Fruit fly (Drosophila melanogaster) whole organism, embryonic: ENCODE measurements around the gene Gbeta76C.

Source experiments
- Blimp-1 ChIP-seq: fragments of 200-800 bp; sonication (Bioruptor generic); optimal IDR thresholded peaks from 3 replicates; lab custom pipeline; 2018; ENCODE audit warnings: missing biosample characterization, missing genetic modification characterization, mild to moderate bottlenecking, moderate library complexity, missing genetic modification reagents
- C15 ChIP-seq: fragments of 200-800 bp; sonication (Bioruptor generic); IDR thresholded peaks from 3 replicates; pipeline ENCODE4 v1.3.6; 2022; ENCODE audit warnings: missing biosample characterization, missing genetic modification characterization
- CG10462 ChIP-seq: fragments of 200-800 bp; sonication (Bioruptor generic); optimal IDR thresholded peaks from 2 replicates; lab custom pipeline; 2016; ENCODE audit warnings: missing biosample characterization, missing genetic modification characterization
- CG11456 ChIP-seq: fragments of 200-800 bp; sonication (Bioruptor generic); IDR thresholded peaks from 3 replicates; pipeline ENCODE4 v1.3.6; 2022; ENCODE audit warnings: missing biosample characterization, missing genetic modification characterization
- CG11695 ChIP-seq: fragments of 200-800 bp; sonication (Bioruptor generic); IDR thresholded peaks from 3 replicates; pipeline ENCODE4 v1.3.6; 2022; ENCODE audit warnings: missing biosample characterization, missing genetic modification characterization
- CG14441 ChIP-seq: fragments of 200-800 bp; sonication (Bioruptor generic); IDR thresholded peaks from 2 replicates; pipeline ENCODE4 v1.3.6; 2022; ENCODE audit warnings: missing biosample characterization, missing genetic modification characterization
- CG15514 ChIP-seq: fragments of 200-800 bp; sonication (Bioruptor generic); optimal IDR thresholded peaks from 3 replicates; lab custom pipeline; 2017; ENCODE audit warnings: missing biosample characterization, missing genetic modification characterization, mild to moderate bottlenecking, moderate library complexity, missing genetic modification reagents
- CG2199 ChIP-seq: fragments of 200-800 bp; sonication (Bioruptor generic); IDR thresholded peaks from 3 replicates; pipeline ENCODE4 v1.3.6; 2022; ENCODE audit warnings: missing biosample characterization, missing genetic modification characterization
- CG33213 ChIP-seq: fragments of 200-800 bp; sonication (Bioruptor generic); optimal IDR thresholded peaks from 3 replicates; lab custom pipeline; 2016; ENCODE audit warnings: missing biosample characterization, missing genetic modification characterization
- CG6175 ChIP-seq: fragments of 200-800 bp; sonication (Bioruptor generic); IDR thresholded peaks from 3 replicates; pipeline ENCODE4 v1.3.6; 2022; ENCODE audit warnings: missing biosample characterization, missing genetic modification characterization
- CG7271 ChIP-seq: fragments of 200-800 bp; sonication (Bioruptor generic); optimal IDR thresholded peaks from 2 replicates; lab custom pipeline; 2018; ENCODE audit warnings: missing biosample characterization, mild to moderate bottlenecking, missing genetic modification characterization, moderate library complexity
- CG9797 ChIP-seq: fragments of 200-800 bp; sonication (Bioruptor generic); optimal IDR thresholded peaks from 3 replicates; lab custom pipeline; 2018; ENCODE audit warnings: missing biosample characterization, mild to moderate bottlenecking, missing genetic modification characterization
- CHES-1-like ChIP-seq: fragments of 200-800 bp; sonication (Bioruptor generic); optimal IDR thresholded peaks from 2 replicates; lab custom pipeline; 2016; ENCODE audit warnings: missing biosample characterization, missing genetic modification characterization
- Dbx ChIP-seq: fragments of 200-800 bp; sonication (Bioruptor generic); IDR thresholded peaks from 3 replicates; pipeline ENCODE4 v1.3.6; 2022; ENCODE audit warnings: missing biosample characterization, missing genetic modification characterization
- Fer2 ChIP-seq: fragments of 200-800 bp; sonication (Bioruptor generic); optimal IDR thresholded peaks from 2 replicates; lab custom pipeline; 2018; ENCODE audit warnings: missing biosample characterization, mild to moderate bottlenecking, missing genetic modification characterization, moderate library complexity
- H15 ChIP-seq: fragments of 200-800 bp; sonication (Bioruptor generic); IDR thresholded peaks from 3 replicates; pipeline ENCODE4 v1.3.6; 2022; ENCODE audit warnings: missing biosample characterization, missing genetic modification characterization
- HLHmδ ChIP-seq: fragments of 200-800 bp; sonication (Bioruptor generic); optimal IDR thresholded peaks from 2 replicates; lab custom pipeline; 2018; ENCODE audit warnings: missing biosample characterization, mild to moderate bottlenecking, missing genetic modification characterization, moderate library complexity
- HmgZ ChIP-seq: fragments of 200-800 bp; sonication (Bioruptor generic); optimal IDR thresholded peaks from 2 replicates; lab custom pipeline; 2018; ENCODE audit warnings: missing biosample characterization, mild to moderate bottlenecking, missing genetic modification characterization
- Lhr ChIP-seq: fragments of 200-800 bp; sonication (Bioruptor generic); optimal IDR thresholded peaks from 3 replicates; lab custom pipeline; 2017; ENCODE audit warnings: mild to moderate bottlenecking, missing biosample characterization, missing genetic modification reagents, missing genetic modification characterization
- Lim3 ChIP-seq: fragments of 200-800 bp; sonication (Bioruptor generic); IDR thresholded peaks from 2 replicates; pipeline ENCODE4 v1.3.6; 2022; ENCODE audit warnings: missing biosample characterization, missing genetic modification characterization
- MTF-1 ChIP-seq: fragments of 200-800 bp; sonication (Bioruptor generic); optimal IDR thresholded peaks from 2 replicates; lab custom pipeline; 2018; ENCODE audit warnings: missing biosample characterization, mild to moderate bottlenecking, missing genetic modification characterization, borderline replicate concordance
- Nf-YC ChIP-seq: fragments of 200-800 bp; optimal IDR thresholded peaks from 3 replicates; lab custom pipeline; 2019; ENCODE audit warnings: missing biosample characterization, mild to moderate bottlenecking, missing genetic modification characterization, moderate library complexity
- Oli ChIP-seq: fragments of 200-800 bp; sonication (Bioruptor generic); optimal IDR thresholded peaks from 2 replicates; lab custom pipeline; 2018; ENCODE audit warnings: missing biosample characterization, mild to moderate bottlenecking, missing genetic modification characterization, moderate library complexity
- PHDP ChIP-seq: fragments of 200-800 bp; sonication (Bioruptor generic); optimal IDR thresholded peaks from 3 replicates; lab custom pipeline; 2018; ENCODE audit warnings: missing biosample characterization, mild to moderate bottlenecking, missing genetic modification characterization, moderate library complexity
- Sox102F ChIP-seq: fragments of 200-800 bp; sonication (Bioruptor generic); optimal IDR thresholded peaks from 2 replicates; lab custom pipeline; 2018; ENCODE audit warnings: missing biosample characterization, mild to moderate bottlenecking, missing genetic modification characterization, moderate library complexity
- Sry-β ChIP-seq: fragments of 200-800 bp; sonication (Bioruptor generic); optimal IDR thresholded peaks from 2 replicates; lab custom pipeline; 2018; ENCODE audit warnings: missing biosample characterization, mild to moderate bottlenecking, missing genetic modification characterization, moderate library complexity
- bbx ChIP-seq: fragments of 200-800 bp; sonication (Bioruptor generic); IDR thresholded peaks from 2 replicates; pipeline ENCODE4 v1.3.6; 2022; ENCODE audit warnings: missing biosample characterization, missing genetic modification characterization; ENCODE audit not compliant: partially characterized antibody
- caup ChIP-seq: fragments of 200-800 bp; sonication (Bioruptor generic); optimal IDR thresholded peaks from 3 replicates; lab custom pipeline; 2017; ENCODE audit warnings: missing biosample characterization, mild to moderate bottlenecking, missing genetic modification characterization, moderate library complexity; ENCODE audit not compliant: severe bottlenecking
- dmrt99B ChIP-seq: fragments of 200-800 bp; sonication (Bioruptor generic); optimal IDR thresholded peaks from 2 replicates; lab custom pipeline; 2018; ENCODE audit warnings: missing biosample characterization, mild to moderate bottlenecking, missing genetic modification characterization, moderate library complexity
- fd64A ChIP-seq: fragments of 200-800 bp; sonication (Bioruptor generic); optimal IDR thresholded peaks from 3 replicates; lab custom pipeline; 2018; ENCODE audit warnings: missing biosample characterization, mild to moderate bottlenecking, missing genetic modification characterization
- ftz-f1 ChIP-seq: fragments of 200-800 bp; sonication (Bioruptor generic); optimal IDR thresholded peaks from 2 replicates; lab custom pipeline; 2016; ENCODE audit warnings: missing biosample characterization, missing genetic modification characterization
- fu2 ChIP-seq: fragments of 200-800 bp; sonication (Bioruptor generic); optimal IDR thresholded peaks from 2 replicates; lab custom pipeline; 2016; ENCODE audit warnings: missing biosample characterization, missing genetic modification characterization
- gfzf ChIP-seq: fragments of 200-800 bp; sonication (Bioruptor generic); optimal IDR thresholded peaks from 2 replicates; lab custom pipeline; 2016; ENCODE audit warnings: missing biosample characterization, mild to moderate bottlenecking, missing genetic modification characterization, moderate library complexity
- inv ChIP-seq: fragments of 200-800 bp; sonication (Bioruptor generic); IDR thresholded peaks from 2 replicates; pipeline ENCODE4 v1.3.6; 2022; ENCODE audit warnings: missing biosample characterization, missing genetic modification characterization; ENCODE audit not compliant: partially characterized antibody
- ken ChIP-seq: fragments of 200-800 bp; sonication (Bioruptor generic); IDR thresholded peaks from 3 replicates; pipeline ENCODE4 v1.3.6; 2022; ENCODE audit warnings: missing biosample characterization, missing genetic modification characterization
- lbe ChIP-seq: fragments of 200-800 bp; sonication (Bioruptor generic); optimal IDR thresholded peaks from 2 replicates; lab custom pipeline; 2016; ENCODE audit warnings: missing biosample characterization, mild to moderate bottlenecking, missing genetic modification characterization
- luna ChIP-seq: fragments of 200-800 bp; sonication (Bioruptor generic); optimal IDR thresholded peaks from 2 replicates; lab custom pipeline; 2016; ENCODE audit warnings: missing biosample characterization, missing genetic modification characterization
- nerfin-2 ChIP-seq: fragments of 200-800 bp; sonication (Bioruptor generic); IDR thresholded peaks from 2 replicates; pipeline ENCODE4 v1.3.6; 2022; ENCODE audit warnings: missing biosample characterization, missing genetic modification characterization; ENCODE audit not compliant: partially characterized antibody
- onecut ChIP-seq: fragments of 200-800 bp; sonication (Bioruptor generic); IDR thresholded peaks from 2 replicates; pipeline ENCODE4 v1.3.6; 2022; ENCODE audit warnings: missing biosample characterization, missing genetic modification characterization
- pan ChIP-seq, 4 experiments: fragments of >200 bp in 3 of 4; fragments of 200-800 bp in 1 of 4; sonication (Bioruptor generic) in 1 of 4; optimal IDR thresholded peaks in 3 of 4; IDR thresholded peaks in 1 of 4; 2 replicates each; pipeline versions ENCODE4 v1.3.6 to Lab custom; 2017 to 2022; ENCODE audit warnings: missing biosample characterization in 2 of 4, missing genetic modification characterization in 2 of 4, mixed read lengths in 1 of 4
- pb ChIP-seq: fragments of 200-800 bp; sonication (Bioruptor generic); optimal IDR thresholded peaks from 3 replicates; lab custom pipeline; 2016; ENCODE audit warnings: missing biosample characterization, missing genetic modification characterization
- pho ChIP-seq: fragments of 200-800 bp; sonication (Bioruptor generic); optimal IDR thresholded peaks from 2 replicates; lab custom pipeline; 2016; ENCODE audit warnings: missing biosample characterization, missing genetic modification characterization
- pita ChIP-seq: fragments of 200-800 bp; sonication (Bioruptor generic); optimal IDR thresholded peaks from 2 replicates; lab custom pipeline; 2017; ENCODE audit warnings: missing biosample characterization, mild to moderate bottlenecking, missing genetic modification characterization
- ro ChIP-seq: fragments of 200-800 bp; sonication (Bioruptor generic); IDR thresholded peaks from 2 replicates; pipeline ENCODE4 v1.3.6; 2022; ENCODE audit warnings: missing biosample characterization, missing genetic modification characterization
- sisA ChIP-seq: fragments of 200-800 bp; sonication (Bioruptor generic); IDR thresholded peaks from 2 replicates; pipeline ENCODE4 v1.3.6; 2022; ENCODE audit warnings: missing biosample characterization, missing genetic modification characterization
- slou ChIP-seq: fragments of 200-800 bp; sonication (Bioruptor generic); optimal IDR thresholded peaks from 3 replicates; lab custom pipeline; 2016; ENCODE audit warnings: missing biosample characterization, missing genetic modification characterization
- tio ChIP-seq: fragments of 200-800 bp; sonication (Bioruptor generic); optimal IDR thresholded peaks from 2 replicates; lab custom pipeline; 2017; ENCODE audit warnings: missing biosample characterization, missing genetic modification characterization, inconsistent platforms
- unpg ChIP-seq: fragments of 200-800 bp; sonication (Bioruptor generic); optimal IDR thresholded peaks from 3 replicates; lab custom pipeline; 2018; ENCODE audit warnings: missing biosample characterization, mild to moderate bottlenecking, missing genetic modification characterization, moderate library complexity
- zf30C ChIP-seq: fragments of 200-800 bp; sonication (Bioruptor generic); optimal IDR thresholded peaks from 3 replicates; lab custom pipeline; 2018; ENCODE audit warnings: missing biosample characterization, mild to moderate bottlenecking, missing genetic modification characterization

Gene Gbeta76C

DNA sequence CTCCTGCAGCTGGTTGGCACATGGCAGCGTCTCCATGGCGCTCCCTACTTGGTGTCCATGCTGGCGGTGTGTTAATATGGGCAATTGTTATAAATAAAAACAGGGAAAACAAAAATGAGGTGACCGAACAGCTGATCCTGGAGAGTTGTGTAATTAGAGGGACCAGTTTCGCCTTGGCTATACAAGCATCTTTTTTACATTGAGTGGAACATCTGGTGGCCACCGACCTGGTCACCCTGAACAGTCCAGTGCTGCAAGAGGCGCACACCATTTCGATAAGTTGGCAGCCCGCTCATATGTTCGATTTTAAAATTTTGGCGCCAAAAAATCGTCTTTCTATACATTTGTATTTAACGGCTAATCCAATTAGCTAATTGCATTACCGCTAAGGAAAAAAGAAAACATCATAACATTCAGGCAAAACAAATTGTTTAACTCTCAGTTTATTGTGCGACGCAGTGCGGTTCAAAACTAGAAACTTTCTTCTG, at the start of gene Gbeta76C, which contains the start of gene CG8765:
Gene Gbeta76C (plus strand): TSS at position 438 of the 488 bp plus-strand sequence.
Gene CG8765 (minus strand): TSS at position 154 of the 488 bp plus-strand sequence.
- TF ChIP-seq CG7271 (no peak), CG11456 (no peak), slou (GFP tag; lab: Kevin White, UChicago) (no peak), PHDP (tag; lab: Kevin White, UChicago) (no peak), CG33213 (GFP tag; lab: Kevin White, UChicago) (peak; percentile 84), unpg (GFP tag; lab: Kevin White, UChicago) (no peak), CG10462 (GFP tag; lab: Kevin White, UChicago) (no peak), CG9797 (GFP tag; lab: Kevin White, UChicago) (peak; percentile 97), onecut (GFP tag; lab: Robert Waterston, UW) (no peak), dmrt99B (tag; lab: Kevin White, UChicago) (no peak), fd64A (GFP tag; lab: Kevin White, UChicago) (no peak), CG11695 (GFP tag; lab: Robert Waterston, UW) (no peak), Fer2 (no peak), luna (GFP tag; lab: Kevin White, UChicago) (no peak), HLHmδ (GFP tag; lab: Kevin White, UChicago) (no peak), tio (GFP tag; lab: Kevin White, UChicago) (no peak), gfzf (GFP tag; lab: Kevin White, UChicago) (peak; percentile 99), inv (GFP tag; lab: Robert Waterston, UW) (peak; percentile 16; the same call in 1 of the 2 replicates), pita (no peak), ro (GFP tag; lab: Robert Waterston, UW) (no peak), CG2199 (0 out of 3 replicates have a peak, but pooled peaks have one; percentile 34), ftz-f1 (GFP tag; lab: Kevin White, UChicago) (peak; percentile 70), zf30C (GFP tag; lab: Kevin White, UChicago) (no peak), nerfin-2 (GFP tag; lab: Robert Waterston, UW) (no peak), CG6175 (GFP tag; lab: Robert Waterston, UW) (no peak), Nf-YC (peak; percentile 64), bbx (GFP tag; lab: Robert Waterston, UW) (peak; percentile 37; the same call in 1 of the 2 replicates), Lhr (GFP tag; lab: Kevin White, UChicago) (peak; percentile 93), caup (GFP tag; lab: Kevin White, UChicago) (peak; percentile 55), Lim3 (GFP tag; lab: Robert Waterston, UW) (no peak), Blimp-1 (GFP tag; lab: Kevin White, UChicago) (no peak), ken (0 out of 3 replicates have a peak, but pooled peaks have one; percentile 44), pb (GFP tag; lab: Kevin White, UChicago) (no peak), Sry-β (GFP tag; lab: Kevin White, UChicago) (no peak), CG15514 (GFP tag; lab: Kevin White, UChicago) (peak; percentile 88), pan (optimal IDR thresholded peaks at IDR 0.05; lab: Kevin White, UChicago) (no peak), pan (GFP tag; optimal IDR thresholded peaks at IDR 0.05 in 1 of 2, IDR thresholded peaks at IDR 0.05 in 1 of 2) (no peak), C15 (GFP tag; lab: Robert Waterston, UW) (no peak), Oli (no peak), CHES-1-like (GFP tag; lab: Kevin White, UChicago) (peak; percentile 80), lbe (GFP tag; lab: Kevin White, UChicago) (no peak), pho (GFP tag; lab: Kevin White, UChicago) (peak; percentile 50), Dbx (GFP tag; lab: Robert Waterston, UW) (peak; percentile 47; the same call in 1 of the 3 replicates), MTF-1 (GFP tag; lab: Kevin White, UChicago) (no peak), sisA (GFP tag; lab: Robert Waterston, UW) (peak; percentile 12; the same call in 1 of the 2 replicates), fu2 (GFP tag; lab: Kevin White, UChicago) (peak; percentile 55), H15 (no peak), HmgZ (tag; lab: Kevin White, UChicago) (peak; percentile 80), Sox102F (GFP tag; lab: Kevin White, UChicago) (no peak), CG14441 (GFP tag; lab: Robert Waterston, UW) (no peak)
